Worm (Caenorhabditis elegans) whole organism, L4/young adult: Measurements from ENCODE around the gene Y54G9A.7.

Experiments used
- W03F9.2 ChIP-seq: fragments of 150-350 bp; optimal IDR thresholded peaks from 2 replicates; lab custom pipeline; 2014; ENCODE audit warnings: missing biosample characterization, missing genetic modification characterization
- him-1 ChIP-seq: sonication (generic microtip); optimal IDR thresholded peaks from 2 replicates; lab custom pipeline; 2016; ENCODE audit warnings: missing genotype, missing genetic modification reagents, missing genetic modification characterization, missing compliant biosample characterization

ce11 chrII:13695343-13696332 is 30.0 kb downstream of the Y54G9A.7 start, which contains the start of gene kqt-3:
- TF ChIP-seq him-1 (tag; lab: Kevin White, UChicago) (no peak), W03F9.2 (tag; lab: Kevin White, UChicago) (no peak)
